Worm (Caenorhabditis elegans): ENCODE measurements around the gene col-127.

DNA sequence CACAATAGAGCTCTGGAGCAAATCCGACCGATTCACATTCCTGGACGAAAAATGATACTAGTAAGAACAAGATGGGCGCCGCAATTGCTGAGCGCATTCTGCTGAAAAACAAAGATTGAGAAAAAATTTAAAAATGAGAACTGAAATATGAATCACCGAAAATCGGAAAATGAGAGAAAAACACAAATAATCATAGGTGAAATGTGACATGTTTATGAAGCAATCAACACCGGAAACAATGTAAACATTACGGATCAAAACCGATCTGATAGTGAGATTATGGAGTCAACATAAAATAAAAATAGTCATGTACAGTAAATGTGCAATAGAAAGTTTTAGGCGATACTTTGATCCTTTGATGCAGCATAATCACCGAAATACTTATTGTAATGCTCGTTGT lies 47.9 kb upstream of the col-127 start, which contains the start of gene dnj-2:
- no peak for TF ChIP-seq dao-5 (tag; optimal IDR thresholded peaks at IDR 0.05)
- no peak for TF ChIP-seq W03F9.2 (tag; optimal IDR thresholded peaks at IDR 0.05)
- no peak for TF ChIP-seq him-1 (tag; optimal IDR thresholded peaks at IDR 0.05)

Measured in whole organism, L4/young adult.